Fruit fly (Drosophila melanogaster): ENCODE data around the gene Lgr4.

The Lgr4 gene

dm6 chrX:13226478-13226877 lies 37.5 kb upstream of the Lgr4 start (continued):
- TF ChIP-seq HLH54F (GFP tag; optimal IDR thresholded peaks at IDR 0.05), result no peak
- no peak for TF ChIP-seq p53 (GFP tag; optimal IDR thresholded peaks at IDR 0.05)
- TF ChIP-seq HLH4C (GFP tag; IDR thresholded peaks at IDR 0.05; ENCODE audit: partially characterized antibody), result no peak
- TF ChIP-seq CG15269 (tag; optimal IDR thresholded peaks at IDR 0.05), result peak; percentile 23
- peak; percentile 49 for TF ChIP-seq Asciz (GFP tag; optimal IDR thresholded peaks at IDR 0.05)
- no peak for TF ChIP-seq CG6254 (GFP tag; optimal IDR thresholded peaks at IDR 0.05)
- peak; percentile 5 for TF ChIP-seq CG16863 (GFP tag; optimal IDR thresholded peaks at IDR 0.05)
- TF ChIP-seq CG4328 (GFP tag; optimal IDR thresholded peaks at IDR 0.05), result no peak
- TF ChIP-seq CG17912 (GFP tag; optimal IDR thresholded peaks at IDR 0.05), result no peak
- no peak for TF ChIP-seq dimm (GFP tag; IDR thresholded peaks at IDR 0.05)
- TF ChIP-seq CG7839 (tag; optimal IDR thresholded peaks at IDR 0.05), result peak; percentile 41
- TF ChIP-seq gcm (GFP tag; optimal IDR thresholded peaks at IDR 0.05), result peak; percentile 50
- no peak for TF ChIP-seq CG34224 (GFP tag; IDR thresholded peaks at IDR 0.05; ENCODE audit: partially characterized antibody)
- no peak for TF ChIP-seq Bgb (GFP tag; IDR thresholded peaks at IDR 0.05; ENCODE audit: partially characterized antibody)
- TF ChIP-seq gsb-n (tag; optimal IDR thresholded peaks at IDR 0.05), result no peak
- peak; percentile 49 for TF ChIP-seq dmrt11E (tag; optimal IDR thresholded peaks at IDR 0.05)
- no peak for TF ChIP-seq onecut (GFP tag; IDR thresholded peaks at IDR 0.05)
- TF ChIP-seq Doc3 (GFP tag; IDR thresholded peaks at IDR 0.05; ENCODE audit: partially characterized antibody), result no peak
- no peak for TF ChIP-seq vnd (GFP tag; IDR thresholded peaks at IDR 0.05; ENCODE audit: partially characterized antibody)
- TF ChIP-seq CTCF (GFP tag; optimal IDR thresholded peaks at IDR 0.05), result no peak
- TF ChIP-seq Kr (GFP tag; optimal IDR thresholded peaks at IDR 0.05), result no peak
- no peak for TF ChIP-seq sisA (GFP tag; IDR thresholded peaks at IDR 0.05)
- no peak for TF ChIP-seq CG12299 (tag; optimal IDR thresholded peaks at IDR 0.05)
- no peak for TF ChIP-seq D (optimal IDR thresholded peaks at IDR 0.05)
- TF ChIP-seq D (GFP tag; optimal IDR thresholded peaks at IDR 0.05), result peak; percentile 23
- peak; percentile 22 for TF ChIP-seq Meics (GFP tag; optimal IDR thresholded peaks at IDR 0.05)
- TF ChIP-seq CG6854 (GFP tag; optimal IDR thresholded peaks at IDR 0.05), result no peak
- no peak for TF ChIP-seq H15 (GFP tag; IDR thresholded peaks at IDR 0.05)
- no peak for TF ChIP-seq peb (GFP tag; IDR thresholded peaks at IDR 0.05)
- no peak for TF ChIP-seq CG1602 (GFP tag; optimal IDR thresholded peaks at IDR 0.05)
- TF ChIP-seq hth (optimal IDR thresholded peaks at IDR 0.05), result no peak
- TF ChIP-seq Gsc (GFP tag; IDR thresholded peaks at IDR 0.05), result no peak
- no peak for TF ChIP-seq CG42726 (GFP tag; IDR thresholded peaks at IDR 0.05; ENCODE audit: partially characterized antibody)
- no peak for TF ChIP-seq MTF-1 (GFP tag; optimal IDR thresholded peaks at IDR 0.05; ENCODE audit: borderline replicate concordance)
- TF ChIP-seq CG18619 (GFP tag; optimal IDR thresholded peaks at IDR 0.05), result no peak
- TF ChIP-seq ara (GFP tag; IDR thresholded peaks at IDR 0.05), result no peak
- no peak for TF ChIP-seq trh (GFP tag; optimal IDR thresholded peaks at IDR 0.05)
- no peak for TF ChIP-seq Jarid2 (GFP tag; optimal IDR thresholded peaks at IDR 0.05)
- no peak for TF ChIP-seq CG4707 (GFP tag; optimal IDR thresholded peaks at IDR 0.05)
- no peak for TF ChIP-seq dati (GFP tag; IDR thresholded peaks at IDR 0.05)
- peak; percentile 4 for TF ChIP-seq zen (tag; optimal IDR thresholded peaks at IDR 0.05)
- TF ChIP-seq shn (GFP tag; optimal IDR thresholded peaks at IDR 0.05), result no peak
- no peak for TF ChIP-seq CG8359 (GFP tag; optimal IDR thresholded peaks at IDR 0.05; ENCODE audit: borderline replicate concordance)
- no peak for TF ChIP-seq eve (GFP tag; optimal IDR thresholded peaks at IDR 0.05)
- TF ChIP-seq NFAT (GFP tag; IDR thresholded peaks at IDR 0.05), result no peak
- TF ChIP-seq CG11504 (tag; optimal IDR thresholded peaks at IDR 0.05), result peak; percentile 73
- TF ChIP-seq BEAF-32 (GFP tag; optimal IDR thresholded peaks at IDR 0.05), result no peak
- no peak for TF ChIP-seq Antp (GFP tag; optimal IDR thresholded peaks at IDR 0.05)
- TF ChIP-seq ro (GFP tag; IDR thresholded peaks at IDR 0.05), result no peak
- no peak for TF ChIP-seq usp (GFP tag; optimal IDR thresholded peaks at IDR 0.05)
- no peak for TF ChIP-seq twi (tag; optimal IDR thresholded peaks at IDR 0.05)
- TF ChIP-seq Blimp-1 (GFP tag; optimal IDR thresholded peaks at IDR 0.05), result peak; percentile 53

Data from whole organism, embryonic.